Worm (Caenorhabditis elegans) whole organism, L1 larva: ENCODE measurements around the gene F31E8.5.

Experiments used
- C16A3.4 ChIP-seq: fragments of 150-350 bp; optimal IDR thresholded peaks from 2 replicates; lab custom pipeline; 2014; ENCODE audit warnings: missing biosample characterization, missing genetic modification characterization
- C34B4.2 ChIP-seq: sonication (generic microtip); optimal IDR thresholded peaks from 2 replicates; lab custom pipeline; 2017; ENCODE audit warnings: mild to moderate bottlenecking, missing genetic modification characterization, missing compliant biosample characterization
- blmp-1 ChIP-seq: fragments of 150-350 bp; optimal IDR thresholded peaks from 2 replicates; lab custom pipeline; 2014; ENCODE audit warnings: missing biosample characterization, missing genetic modification characterization
- ceh-63 ChIP-seq: fragments of 200-800 bp; sonication (Bioruptor generic); optimal IDR thresholded peaks from 2 replicates; lab custom pipeline; 2018; ENCODE audit warnings: mild to moderate bottlenecking, missing genetic modification characterization, missing compliant biosample characterization
- ceh-8 ChIP-seq: fragments of 200-800 bp; sonication (Bioruptor generic); optimal IDR thresholded peaks from 2 replicates; lab custom pipeline; 2018; ENCODE audit warnings: mild to moderate bottlenecking, missing genetic modification characterization, moderate library complexity, missing compliant biosample characterization
- dsc-1 ChIP-seq: sonication (generic microtip); optimal IDR thresholded peaks from 2 replicates; lab custom pipeline; 2016; ENCODE audit warnings: mild to moderate bottlenecking, missing genetic modification characterization, missing compliant biosample characterization
- efl-1 ChIP-seq, 4 experiments: fragments of 150-350 bp; optimal IDR thresholded peaks in 3 of 4; peaks in 1 of 4; 1 replicate in 1 of 4; 2 replicates in 3 of 4; lab custom pipeline; 2014; ENCODE audit warnings: missing biosample characterization in 2 of 4, missing genetic modification characterization in 2 of 4, missing genetic modification reagents in 2 of 4
- egl-27 ChIP-seq, 2 experiments: fragments of 150-350 bp in 1 of 2; sonication (generic microtip); optimal IDR thresholded peaks; 3 replicates each; lab custom pipeline; 2017 to 2018; ENCODE audit warnings: missing biosample characterization in 2 of 2, missing genetic modification characterization in 2 of 2, missing genetic modification reagents in 2 of 2
- elt-3 ChIP-seq, 6 experiments: fragments of 150-350 bp in 1 of 6; sonication (generic microtip); optimal IDR thresholded peaks; 2 replicates each; lab custom pipeline; 2017 to 2018; ENCODE audit warnings: missing biosample characterization in 6 of 6, missing genetic modification characterization in 6 of 6, inconsistent platforms in 1 of 6
- fkh-4 ChIP-seq: sonication (generic microtip); optimal IDR thresholded peaks from 2 replicates; lab custom pipeline; 2016; ENCODE audit warnings: missing compliant biosample characterization, missing genetic modification characterization, borderline replicate concordance
- fkh-8 ChIP-seq: sonication (generic microtip); optimal IDR thresholded peaks from 2 replicates; lab custom pipeline; 2016; ENCODE audit warnings: mild to moderate bottlenecking, missing genetic modification characterization, missing compliant biosample characterization
- hlh-17 ChIP-seq: fragments of 200-800 bp; sonication (Bioruptor generic); optimal IDR thresholded peaks from 2 replicates; lab custom pipeline; 2018; ENCODE audit warnings: missing genetic modification characterization, mild to moderate bottlenecking, missing compliant biosample characterization, moderate library complexity, borderline replicate concordance
- hlh-4 ChIP-seq: sonication (generic microtip); optimal IDR thresholded peaks from 2 replicates; lab custom pipeline; 2016; ENCODE audit warnings: mild to moderate bottlenecking, missing genetic modification characterization, missing compliant biosample characterization
- hpl-2 ChIP-seq: fragments of 150-350 bp; optimal IDR thresholded peaks from 2 replicates; lab custom pipeline; 2014; ENCODE audit warnings: missing biosample characterization, missing genetic modification reagents, missing genetic modification characterization
- irx-1 ChIP-seq: sonication (generic microtip); optimal IDR thresholded peaks from 2 replicates; lab custom pipeline; 2016; ENCODE audit warnings: missing genetic modification characterization, missing compliant biosample characterization
- lin-14 ChIP-seq: fragments of 200-800 bp; sonication (Bioruptor generic); optimal IDR thresholded peaks from 2 replicates; lab custom pipeline; 2018; ENCODE audit warnings: mild to moderate bottlenecking, missing genetic modification characterization, moderate library complexity, missing compliant biosample characterization
- lin-35 ChIP-seq, 2 experiments: fragments of 150-350 bp; optimal IDR thresholded peaks; 2 replicates each; lab custom pipeline; 2014; ENCODE audit warnings: missing biosample characterization in 2 of 2, missing genetic modification characterization in 2 of 2, missing genetic modification reagents in 2 of 2
- lin-39 ChIP-seq: fragments of 150-350 bp; optimal IDR thresholded peaks from 2 replicates; lab custom pipeline; 2014; ENCODE audit warnings: missing biosample characterization, missing genetic modification reagents, missing genetic modification characterization
- lsy-2 ChIP-seq, 2 experiments: fragments of 150-350 bp; optimal IDR thresholded peaks; 2 replicates each; lab custom pipeline; 2014; ENCODE audit warnings: missing biosample characterization in 2 of 2, missing genetic modification characterization in 2 of 2
- mab-9 ChIP-seq: fragments of 200-800 bp; sonication (Bioruptor generic); IDR thresholded peaks from 2 replicates; pipeline ENCODE4 v1.3.6; 2022; ENCODE audit warnings: missing genetic modification reagents, missing genetic modification characterization, missing compliant biosample characterization
- mdl-1 ChIP-seq, 2 experiments: fragments of 150-350 bp; optimal IDR thresholded peaks; 2 replicates each; lab custom pipeline; 2014 to 2017; ENCODE audit warnings: missing biosample characterization in 2 of 2, missing genetic modification characterization in 2 of 2, inconsistent platforms in 1 of 2
- mef-2 ChIP-seq: fragments of 150-350 bp; optimal IDR thresholded peaks from 2 replicates; lab custom pipeline; 2014; ENCODE audit warnings: missing biosample characterization, missing genetic modification characterization
- mep-1 ChIP-seq: fragments of 150-350 bp; optimal IDR thresholded peaks from 2 replicates; lab custom pipeline; 2014; ENCODE audit warnings: missing biosample characterization, missing genetic modification characterization
- nhr-12 ChIP-seq: sonication (generic microtip); optimal IDR thresholded peaks from 2 replicates; lab custom pipeline; 2017; ENCODE audit warnings: missing biosample characterization, missing genetic modification characterization
- nhr-20 ChIP-seq: sonication (generic microtip); optimal IDR thresholded peaks from 2 replicates; lab custom pipeline; 2016; ENCODE audit warnings: mild to moderate bottlenecking, missing genetic modification characterization, missing compliant biosample characterization
- nhr-237 ChIP-seq: fragments of 150-350 bp; optimal IDR thresholded peaks from 2 replicates; lab custom pipeline; 2014; ENCODE audit warnings: missing biosample characterization, missing genetic modification characterization
- nhr-28 ChIP-seq: fragments of 150-350 bp; optimal IDR thresholded peaks from 2 replicates; lab custom pipeline; 2014; ENCODE audit warnings: missing biosample characterization, missing genetic modification characterization
- nhr-71 ChIP-seq: sonication (generic microtip); optimal IDR thresholded peaks from 2 replicates; lab custom pipeline; 2016; ENCODE audit warnings: mild to moderate bottlenecking, missing genetic modification characterization, moderate library complexity, missing compliant biosample characterization
- nhr-76 ChIP-seq: sonication (generic microtip); optimal IDR thresholded peaks from 2 replicates; lab custom pipeline; 2017; ENCODE audit warnings: missing biosample characterization, missing genetic modification characterization
- nhr-85 ChIP-seq: sonication (generic microtip); peaks from one replicate; lab custom pipeline; 2016; ENCODE audit warnings: missing genetic modification characterization, inconsistent platforms, missing compliant biosample characterization
- pqm-1 ChIP-seq: sonication (generic microtip); optimal IDR thresholded peaks from 3 replicates; lab custom pipeline; 2017; ENCODE audit warnings: missing biosample characterization, missing genetic modification characterization
- rnt-1 ChIP-seq: sonication (generic microtip); optimal IDR thresholded peaks from 2 replicates; lab custom pipeline; 2016; ENCODE audit warnings: mild to moderate bottlenecking, missing genetic modification characterization, moderate library complexity, missing compliant biosample characterization
- sox-4 ChIP-seq: sonication (generic microtip); optimal IDR thresholded peaks from 2 replicates; lab custom pipeline; 2016; ENCODE audit warnings: missing genetic modification characterization, missing compliant biosample characterization
- sptf-1 ChIP-seq: fragments of 150-350 bp; optimal IDR thresholded peaks from 2 replicates; lab custom pipeline; 2014; ENCODE audit warnings: missing biosample characterization, missing genetic modification characterization
- sup-37 ChIP-seq: fragments of 200-800 bp; sonication (Bioruptor generic); optimal IDR thresholded peaks from 2 replicates; lab custom pipeline; 2018; ENCODE audit warnings: mild to moderate bottlenecking, missing genetic modification characterization, missing compliant biosample characterization
- swsn-7 ChIP-seq: sonication (generic microtip); optimal IDR thresholded peaks from 2 replicates; lab custom pipeline; 2016; ENCODE audit warnings: missing genetic modification characterization, missing compliant biosample characterization
- tbx-2 ChIP-seq: sonication (generic microtip); optimal IDR thresholded peaks from 2 replicates; lab custom pipeline; 2016; ENCODE audit warnings: missing genetic modification characterization, missing compliant biosample characterization
- tlp-1 ChIP-seq: fragments of 150-350 bp; optimal IDR thresholded peaks from 2 replicates; lab custom pipeline; 2014; ENCODE audit warnings: missing biosample characterization, missing genetic modification characterization
- unc-30 ChIP-seq: sonication (generic microtip); optimal IDR thresholded peaks from 2 replicates; lab custom pipeline; 2017; ENCODE audit warnings: missing biosample characterization, missing genetic modification characterization
- unc-62 ChIP-seq: fragments of 150-350 bp; optimal IDR thresholded peaks from 2 replicates; lab custom pipeline; 2014; ENCODE audit warnings: missing biosample characterization, missing genetic modification reagents, missing genetic modification characterization
- unc-86 ChIP-seq: sonication (generic microtip); optimal IDR thresholded peaks from 2 replicates; lab custom pipeline; 2016; ENCODE audit warnings: missing genetic modification characterization, missing compliant biosample characterization
- unc-98 ChIP-seq: fragments of 200-800 bp; sonication (Bioruptor generic); IDR thresholded peaks from 2 replicates; pipeline ENCODE4 v1.3.6; 2022; ENCODE audit warnings: missing genetic modification characterization, missing compliant biosample characterization
- vab-15 ChIP-seq: sonication (generic microtip); optimal IDR thresholded peaks from 2 replicates; lab custom pipeline; 2017; ENCODE audit warnings: missing genotype, mild to moderate bottlenecking, missing genetic modification characterization, missing compliant biosample characterization
- ztf-11 ChIP-seq, 2 experiments: sonication (generic microtip); optimal IDR thresholded peaks; 2 replicates each; lab custom pipeline; 2016 to 2017; ENCODE audit warnings: missing genetic modification characterization in 2 of 2, missing biosample characterization in 1 of 2, missing compliant biosample characterization in 1 of 2
- ztf-4 ChIP-seq: fragments of 150-350 bp; optimal IDR thresholded peaks from 2 replicates; lab custom pipeline; 2014; ENCODE audit warnings: missing biosample characterization, missing genetic modification characterization

The F31E8.5 gene

DNA sequence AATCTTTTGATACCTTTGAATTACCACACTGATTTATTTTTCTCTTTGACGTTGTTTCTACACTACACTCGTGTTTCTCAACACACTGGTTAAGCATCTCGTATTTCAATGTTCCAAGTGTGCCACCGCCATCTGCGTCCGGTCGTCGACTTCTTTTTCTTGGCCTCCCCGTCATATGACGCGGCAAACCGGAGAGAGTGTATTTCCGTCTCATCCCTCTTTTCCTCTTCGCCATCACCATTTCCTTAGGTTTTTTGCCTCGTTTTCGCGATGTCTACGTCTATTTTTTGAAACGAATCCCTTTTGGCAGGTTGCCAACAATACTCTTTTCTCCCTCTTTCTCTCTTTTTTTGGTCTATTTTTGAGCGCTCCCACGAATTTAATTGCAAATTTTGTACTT is 31.9 kb upstream of the F31E8.5 start (continued):
- TF ChIP-seq C16A3.4 (tag; lab: Kevin White, UChicago) = no peak
- TF ChIP-seq dsc-1 (tag; lab: Kevin White, UChicago) = peak; percentile 70
- peak; percentile 27 for TF ChIP-seq sup-37
- no peak for TF ChIP-seq nhr-76
- no peak for TF ChIP-seq unc-98
- TF ChIP-seq ztf-4 (tag; lab: Kevin White, UChicago) = peak; percentile 52
- TF ChIP-seq mdl-1 (tag; optimal IDR thresholded peaks at IDR 0.05; lab: Kevin White, UChicago) = peak in 1 of 2 experiments; percentile 47
- peak; percentile 67 for TF ChIP-seq rnt-1 (tag; lab: Kevin White, UChicago)
- TF ChIP-seq hlh-4 (tag; lab: Kevin White, UChicago) = no peak
- no peak for TF ChIP-seq nhr-28 (tag; lab: Kevin White, UChicago)
- TF ChIP-seq ceh-63 (GFP tag; lab: Kevin White, UChicago) = no peak
- TF ChIP-seq lin-14 (GFP tag; lab: Kevin White, UChicago) = peak; percentile 90
- no peak for TF ChIP-seq fkh-4 (tag; lab: Kevin White, UChicago)
- peak; percentile 19 to 35 for TF ChIP-seq efl-1 (optimal IDR thresholded peaks at IDR 0.05; lab: Kevin White, UChicago)
- peak in 1 of 2 experiments; percentile 83 for TF ChIP-seq efl-1 (GFP tag; optimal IDR thresholded peaks at IDR 0.05 in 1 of 2; lab: Kevin White, UChicago)
- peak; percentile 68 for TF ChIP-seq irx-1 (tag; lab: Kevin White, UChicago)
- TF ChIP-seq nhr-237 (tag; lab: Kevin White, UChicago) = no peak
- peak; percentile 79 for TF ChIP-seq nhr-71 (tag; lab: Kevin White, UChicago)
- TF ChIP-seq mef-2 (tag; lab: Kevin White, UChicago) = peak; percentile 31
- no peak for TF ChIP-seq lin-39 (tag; lab: Kevin White, UChicago)
- TF ChIP-seq sox-4 (tag; lab: Kevin White, UChicago) = no peak
- TF ChIP-seq lsy-2 (tag; optimal IDR thresholded peaks at IDR 0.05; lab: Kevin White, UChicago) = peak; percentile 47 to 63
- TF ChIP-seq, all 84 proteins: peak for 30

DNA sequence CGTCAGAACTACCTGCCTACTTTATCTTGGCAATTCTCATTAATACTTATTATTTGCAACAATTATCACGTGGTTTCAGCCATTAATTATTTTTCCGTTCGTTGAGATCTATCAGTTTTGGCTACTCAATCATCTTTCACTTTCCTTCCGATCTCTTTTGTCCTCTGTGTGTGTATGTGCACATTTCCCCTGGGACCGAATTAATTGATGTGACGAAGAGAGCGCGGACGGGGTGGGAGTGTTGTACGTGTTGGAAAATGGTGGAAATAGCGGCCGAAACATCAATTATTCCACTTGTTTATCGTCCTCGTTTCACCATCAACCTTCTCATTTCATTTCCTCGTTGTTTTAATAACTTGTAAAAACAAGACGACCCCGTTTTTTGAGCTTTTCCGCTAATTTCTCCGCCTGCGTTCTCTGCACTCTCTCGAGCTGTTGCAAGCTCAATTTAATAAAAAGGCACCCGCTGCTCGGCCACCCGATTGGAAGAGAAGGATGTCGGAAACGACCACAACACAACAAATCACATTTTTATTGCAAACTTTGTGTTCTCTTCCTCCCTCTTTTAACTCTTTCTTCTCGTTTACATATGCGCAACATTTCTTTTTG is 31.3 kb upstream of the F31E8.5 start:
- TF ChIP-seq mep-1 = peak; percentile 0
- TF ChIP-seq mdl-1 (tag; optimal IDR thresholded peaks at IDR 0.05; lab: Kevin White, UChicago) = peak in 1 of 2 experiments; percentile 8
- TF ChIP-seq fkh-8 (tag; lab: Kevin White, UChicago) = peak; percentile 41
- no peak for TF ChIP-seq sptf-1
- peak; percentile 87 for TF ChIP-seq lin-14 (GFP tag; lab: Kevin White, UChicago)
- TF ChIP-seq blmp-1 (tag; lab: Kevin White, UChicago) = peak; percentile 67
- peak; percentile 47 for TF ChIP-seq tbx-2 (tag; lab: Kevin White, UChicago)
- peak; percentile 15 for TF ChIP-seq nhr-71 (tag; lab: Kevin White, UChicago)
- TF ChIP-seq ceh-8 = peak; percentile 58
- no peak for TF ChIP-seq C34B4.2 (tag; lab: Kevin White, UChicago)
- peak; percentile 55; the same call in 1 of the 2 replicates for TF ChIP-seq mab-9 (GFP tag; lab: Robert Waterston, UW)
- no peak for TF ChIP-seq nhr-12 (tag; lab: Kevin White, UChicago)
- TF ChIP-seq unc-86 (tag; lab: Kevin White, UChicago) = no peak
- peak; percentile 41 for TF ChIP-seq vab-15 (tag; lab: Kevin White, UChicago)
- TF ChIP-seq hpl-2 (GFP tag; lab: Kevin White, UChicago) = no peak
- TF ChIP-seq egl-27 (tag; optimal IDR thresholded peaks at IDR 0.05; lab: Kevin White, UChicago) = peak; percentile 72 to 84
- no peak for TF ChIP-seq efl-1 (optimal IDR thresholded peaks at IDR 0.05; lab: Kevin White, UChicago)
- TF ChIP-seq efl-1 (GFP tag; optimal IDR thresholded peaks at IDR 0.05 in 1 of 2; lab: Kevin White, UChicago) = peak in 1 of 2 experiments; percentile 87

DNA sequence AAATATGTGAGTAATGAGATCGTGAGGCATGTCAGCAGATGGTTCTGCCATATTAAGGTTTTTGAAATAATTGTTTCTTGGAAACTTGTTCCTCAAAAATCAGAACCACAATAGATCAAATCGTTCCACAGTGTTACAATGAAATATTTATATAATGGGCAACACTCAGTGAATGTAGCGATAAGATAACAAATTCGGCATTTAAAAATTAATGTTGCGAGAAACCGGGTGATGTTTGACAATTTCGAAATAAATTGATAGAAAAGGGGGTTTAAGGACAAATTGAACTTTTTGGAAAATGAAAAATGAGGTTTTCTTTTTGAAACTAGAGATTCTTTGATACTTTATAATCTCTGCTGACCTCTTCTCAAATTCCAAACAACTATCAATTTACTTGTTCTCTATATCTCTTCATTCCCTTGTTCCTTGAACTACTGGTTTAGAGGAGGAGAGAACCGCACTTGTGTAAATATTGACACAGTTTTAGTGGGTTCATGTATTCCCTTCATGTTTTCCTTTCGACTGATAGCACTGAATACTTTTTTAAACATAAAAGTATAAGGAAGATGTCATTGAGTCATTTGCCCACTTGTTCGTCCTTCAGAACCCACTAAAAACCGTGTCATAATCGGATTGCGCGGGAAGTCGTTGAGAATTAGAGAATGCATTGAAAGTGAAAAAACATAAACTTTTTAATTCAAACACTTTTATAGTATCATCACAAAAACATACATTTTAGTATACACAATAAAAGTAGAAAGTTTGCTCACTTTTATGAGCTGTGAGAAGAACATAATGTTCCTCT is 29.9 kb upstream of the F31E8.5 start:
- TF ChIP-seq lsy-2 (tag; optimal IDR thresholded peaks at IDR 0.05; lab: Kevin White, UChicago) = peak in 1 of 2 experiments; percentile 14
- TF ChIP-seq hlh-4 (tag; lab: Kevin White, UChicago) = no peak
- peak; percentile 8 for TF ChIP-seq nhr-20 (tag; lab: Kevin White, UChicago)
- TF ChIP-seq tlp-1 = no peak
- no peak for TF ChIP-seq unc-86 (tag; lab: Kevin White, UChicago)
- peak; percentile 31 for TF ChIP-seq lin-14 (GFP tag; lab: Kevin White, UChicago)
- TF ChIP-seq pqm-1 (tag; lab: Kevin White, UChicago) = no peak
- peak in 1 of 2 experiments; percentile 27 for TF ChIP-seq lin-35 (GFP tag; optimal IDR thresholded peaks at IDR 0.05; lab: Kevin White, UChicago)
- peak; percentile 37 to 92 for TF ChIP-seq egl-27 (tag; optimal IDR thresholded peaks at IDR 0.05; lab: Kevin White, UChicago)
- no peak for TF ChIP-seq ztf-11 (tag; optimal IDR thresholded peaks at IDR 0.05; lab: Kevin White, UChicago)
- no peak for TF ChIP-seq unc-62 (GFP tag; lab: Kevin White, UChicago)
- peak; percentile 79 for TF ChIP-seq nhr-85
- no peak for TF ChIP-seq hlh-17 (GFP tag; lab: Kevin White, UChicago)
- no peak for TF ChIP-seq nhr-28 (tag; lab: Kevin White, UChicago)
- no peak for TF ChIP-seq hpl-2 (GFP tag; lab: Kevin White, UChicago)
- no peak for TF ChIP-seq unc-30 (tag; lab: Kevin White, UChicago)
- peak in 2 of 6 experiments; percentile 4 to 65 for TF ChIP-seq elt-3 (tag; optimal IDR thresholded peaks at IDR 0.05; lab: Kevin White, UChicago)
- TF ChIP-seq swsn-7 (tag; lab: Kevin White, UChicago) = no peak
- no peak for TF ChIP-seq unc-98
